Worm (Caenorhabditis elegans) whole organism, L2 larva: ENCODE results near the gene B0563.5.
A peak's percentile ranks its signal among the peaks of the same experiment; 100 is the strongest.

ENCODE experiments used
- C34F6.9 ChIP-seq: fragments of 150-350 bp; optimal IDR thresholded peaks from 2 replicates; lab custom pipeline; 2014; ENCODE audit warnings: missing biosample characterization, missing genetic modification characterization
- R02D3.7 ChIP-seq: fragments of 150-350 bp; optimal IDR thresholded peaks from 2 replicates; lab custom pipeline; 2014; ENCODE audit warnings: missing biosample characterization, missing genetic modification characterization
- Y55F3AM.14 ChIP-seq: fragments of 200-800 bp; sonication (Bioruptor generic); optimal IDR thresholded peaks from 2 replicates; lab custom pipeline; 2018; ENCODE audit warnings: mild to moderate bottlenecking, missing genetic modification characterization, missing compliant biosample characterization
- aly-2 ChIP-seq: fragments of 150-350 bp; optimal IDR thresholded peaks from 2 replicates; lab custom pipeline; 2014; ENCODE audit warnings: missing biosample characterization, missing genetic modification characterization
- ceh-16 ChIP-seq: fragments of 150-350 bp; optimal IDR thresholded peaks from 2 replicates; lab custom pipeline; 2014; ENCODE audit warnings: missing biosample characterization, missing genetic modification characterization
- ceh-82 ChIP-seq: fragments of 150-350 bp; optimal IDR thresholded peaks from 2 replicates; lab custom pipeline; 2014; ENCODE audit warnings: missing biosample characterization, missing genetic modification characterization
- crh-2 ChIP-seq: sonication (generic microtip); optimal IDR thresholded peaks from 2 replicates; lab custom pipeline; 2017; ENCODE audit warnings: missing biosample characterization, missing genetic modification characterization
- dmd-4 ChIP-seq: sonication (generic microtip); optimal IDR thresholded peaks from 2 replicates; lab custom pipeline; 2017; ENCODE audit warnings: missing biosample characterization, missing genetic modification characterization
- fos-1 ChIP-seq: fragments of 150-350 bp; optimal IDR thresholded peaks from 2 replicates; lab custom pipeline; 2014; ENCODE audit warnings: missing biosample characterization, missing genetic modification characterization
- gmeb-1 ChIP-seq: fragments of 150-350 bp; optimal IDR thresholded peaks from 2 replicates; lab custom pipeline; 2014; ENCODE audit warnings: missing biosample characterization, missing genetic modification characterization
- lin-11 ChIP-seq: fragments of 150-350 bp; sonication (generic microtip); optimal IDR thresholded peaks from 2 replicates; lab custom pipeline; 2014; ENCODE audit warnings: missing biosample characterization, missing genetic modification characterization, inconsistent platforms, mixed read lengths
- lin-13 ChIP-seq: fragments of 150-350 bp; optimal IDR thresholded peaks from 2 replicates; lab custom pipeline; 2014; ENCODE audit warnings: missing biosample characterization, missing genetic modification reagents, missing genetic modification characterization
- lin-39 ChIP-seq: fragments of 150-350 bp; optimal IDR thresholded peaks from 2 replicates; lab custom pipeline; 2014; ENCODE audit warnings: missing biosample characterization, missing genetic modification reagents, missing genetic modification characterization
- lsy-2 ChIP-seq, 2 experiments: fragments of 150-350 bp in 1 of 2; sonication (generic microtip) in 1 of 2; optimal IDR thresholded peaks; 2 replicates each; lab custom pipeline; 2014 to 2017; ENCODE audit warnings: missing biosample characterization in 2 of 2, missing genetic modification characterization in 2 of 2
- nhr-11 ChIP-seq: fragments of 150-350 bp; optimal IDR thresholded peaks from 2 replicates; lab custom pipeline; 2014; ENCODE audit warnings: missing biosample characterization, missing genetic modification characterization
- nhr-129 ChIP-seq: fragments of 150-350 bp; optimal IDR thresholded peaks from 2 replicates; lab custom pipeline; 2014; ENCODE audit warnings: missing biosample characterization, missing genetic modification characterization
- nhr-237 ChIP-seq: fragments of 150-350 bp; optimal IDR thresholded peaks from 2 replicates; lab custom pipeline; 2014; ENCODE audit warnings: missing biosample characterization, missing genetic modification characterization
- nhr-25 ChIP-seq: fragments of 150-350 bp; sonication (generic microtip); optimal IDR thresholded peaks from 3 replicates; lab custom pipeline; 2014; ENCODE audit warnings: missing biosample characterization, missing genetic modification characterization
- sem-4 ChIP-seq: fragments of 150-350 bp; optimal IDR thresholded peaks from 2 replicates; lab custom pipeline; 2014; ENCODE audit warnings: missing biosample characterization, missing genetic modification reagents, missing genetic modification characterization
- skn-1 ChIP-seq: sonication (generic microtip); optimal IDR thresholded peaks from 2 replicates; lab custom pipeline; 2017; ENCODE audit warnings: missing biosample characterization, missing genetic modification characterization
- sma-3 ChIP-seq: sonication (generic microtip); optimal IDR thresholded peaks from 2 replicates; lab custom pipeline; 2016; ENCODE audit warnings: missing genetic modification reagents, missing genetic modification characterization, missing compliant biosample characterization
- sma-9 ChIP-seq, 2 experiments: fragments of 150-350 bp in 1 of 2; sonication (generic microtip) in 1 of 2; optimal IDR thresholded peaks; 2 replicates each; lab custom pipeline; 2014 to 2016; ENCODE audit warnings: missing genetic modification characterization in 2 of 2, mild to moderate bottlenecking in 1 of 2, missing biosample characterization in 1 of 2, missing compliant biosample characterization in 1 of 2, missing genetic modification reagents in 1 of 2, moderate library complexity in 1 of 2
- unc-39 ChIP-seq: fragments of 150-350 bp; optimal IDR thresholded peaks from 2 replicates; lab custom pipeline; 2014; ENCODE audit warnings: missing biosample characterization, missing genetic modification characterization
- unc-55 ChIP-seq: fragments of 150-350 bp; sonication (generic microtip); optimal IDR thresholded peaks from 3 replicates; lab custom pipeline; 2014; ENCODE audit warnings: missing biosample characterization, missing genetic modification reagents, missing genetic modification characterization
- ztf-1 ChIP-seq: fragments of 200-800 bp; sonication (Bioruptor generic); conservative IDR thresholded peaks from 2 replicates; pipeline ENCODE4 v1.3.6; 2022; ENCODE audit warnings: missing genetic modification characterization, missing compliant biosample characterization
- ztf-11 ChIP-seq: sonication (generic microtip); optimal IDR thresholded peaks from 2 replicates; lab custom pipeline; 2017; ENCODE audit warnings: missing biosample characterization, missing genetic modification characterization
- ztf-4 ChIP-seq: fragments of 150-350 bp; optimal IDR thresholded peaks from 2 replicates; lab custom pipeline; 2014; ENCODE audit warnings: missing biosample characterization, missing genetic modification characterization

The B0563.5 gene

DNA sequence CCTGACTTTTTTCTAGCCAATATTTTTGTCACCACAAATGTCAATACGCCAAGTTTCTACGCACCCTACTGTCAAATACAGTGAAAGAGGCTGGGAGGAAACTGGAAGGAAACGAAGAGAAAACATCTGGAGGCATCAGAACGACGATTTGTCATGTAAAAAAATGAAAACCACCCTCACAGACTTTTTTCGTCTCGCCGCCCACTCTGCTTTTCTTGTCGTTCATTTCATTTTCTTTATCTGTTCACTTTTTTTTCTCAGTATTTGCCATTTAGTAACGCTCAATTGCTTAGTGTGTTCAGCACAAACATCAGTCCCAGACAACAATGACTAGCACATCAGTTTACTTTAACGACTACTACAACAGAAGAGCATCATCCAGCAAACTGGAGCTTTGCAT lies at the start of gene B0563.5:
Gene B0563.5, plus strand, starts transcription at position 301 of the 400 bp plus-strand sequence.
- no peak for TF ChIP-seq ceh-82 (tag; lab: Kevin White, UChicago)
- TF ChIP-seq ztf-4 (tag; lab: Kevin White, UChicago) = no peak
- no peak for TF ChIP-seq lin-11 (tag; lab: Kevin White, UChicago)
- no peak for TF ChIP-seq ceh-16
- no peak for TF ChIP-seq ztf-11 (tag; lab: Kevin White, UChicago)
- TF ChIP-seq lin-39 (tag; lab: Kevin White, UChicago) = no peak
- TF ChIP-seq ztf-1 = no peak
- no peak for TF ChIP-seq Y55F3AM.14 (GFP tag; lab: Kevin White, UChicago)

DNA sequence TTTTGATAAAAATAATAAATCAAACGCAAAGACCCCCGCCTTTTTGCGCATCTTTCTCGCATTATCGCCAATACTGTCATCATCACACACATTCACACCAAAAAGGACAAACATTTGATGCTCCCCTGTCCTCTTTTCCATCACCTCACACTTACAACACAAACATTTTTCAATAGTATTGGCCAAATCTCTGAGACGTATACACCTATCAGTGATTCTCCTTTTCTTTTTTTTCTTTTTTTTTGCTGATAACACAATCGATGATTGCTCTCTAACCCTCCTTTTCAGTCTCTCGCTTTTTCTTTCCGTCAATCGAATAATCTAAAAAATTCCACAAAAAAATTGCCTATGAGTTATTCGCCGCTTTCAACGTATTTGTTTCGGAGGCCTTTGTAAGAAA lies 49.1 kb upstream of the B0563.5 start:
- TF ChIP-seq crh-2 (peak; percentile 38), R02D3.7 (no peak), sma-3 (GFP tag; lab: Kevin White, UChicago) (no peak), skn-1 (tag; lab: Kevin White, UChicago) (no peak), fos-1 (peak; percentile 89), gmeb-1 (tag; lab: Kevin White, UChicago) (peak; percentile 2), sma-9 (GFP tag; optimal IDR thresholded peaks at IDR 0.05; lab: Kevin White, UChicago) (peak; percentile 3), sma-9 (tag; optimal IDR thresholded peaks at IDR 0.05; lab: Kevin White, UChicago) (no peak), ztf-11 (tag; lab: Kevin White, UChicago) (no peak)

DNA sequence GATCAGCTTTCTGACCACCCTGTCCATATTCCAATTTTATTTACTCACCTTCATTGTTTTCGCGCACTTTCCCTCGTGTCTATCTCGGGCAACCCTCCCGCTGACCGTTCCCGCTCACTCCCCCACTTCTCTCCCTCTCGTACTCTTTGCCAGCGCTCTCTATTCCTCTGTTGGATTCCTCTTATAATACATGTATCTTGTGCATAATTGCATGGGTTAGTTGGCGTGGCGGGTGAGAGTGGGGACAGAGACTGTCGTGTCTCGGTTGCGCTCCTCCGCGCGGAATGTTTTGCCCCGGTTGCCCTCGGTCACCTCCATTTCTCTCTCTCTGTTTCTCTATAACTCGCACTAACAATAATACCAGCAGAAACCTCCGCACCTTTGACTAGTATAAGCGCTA lies 43.8 kb upstream of the B0563.5 start:
- TF ChIP-seq C34F6.9 (tag; lab: Kevin White, UChicago) = no peak
- peak; percentile 16 for TF ChIP-seq ceh-16
- TF ChIP-seq fos-1 = no peak

DNA sequence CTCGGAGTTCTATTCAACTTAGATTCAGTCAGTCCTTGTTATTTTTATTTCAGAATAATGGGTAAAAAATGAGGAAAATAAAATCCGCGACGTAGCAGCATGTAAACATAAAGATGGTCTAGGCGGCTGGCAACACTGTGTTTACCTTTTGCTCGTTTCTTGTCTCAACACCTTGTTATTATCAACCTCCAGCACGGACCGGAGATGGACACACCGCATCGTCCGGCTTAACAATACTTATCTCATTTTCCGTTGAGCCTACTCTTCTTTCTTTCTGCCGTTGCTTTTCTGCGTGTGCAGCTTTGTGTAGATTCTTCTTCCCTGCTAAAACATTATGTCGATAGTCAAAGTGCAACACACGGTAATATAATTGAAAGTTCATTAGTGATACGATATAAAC lies 42.9 kb upstream of the B0563.5 start:
- TF ChIP-seq sem-4 (no peak), ceh-16 (no peak), Y55F3AM.14 (GFP tag; lab: Kevin White, UChicago) (no peak), nhr-11 (tag; lab: Kevin White, UChicago) (no peak), lsy-2 (tag; optimal IDR thresholded peaks at IDR 0.05; lab: Kevin White, UChicago) (no peak), nhr-25 (tag; lab: Kevin White, UChicago) (no peak), dmd-4 (tag; lab: Kevin White, UChicago) (no peak), unc-39 (no peak), sma-9 (GFP tag; optimal IDR thresholded peaks at IDR 0.05; lab: Kevin White, UChicago) (no peak), sma-9 (tag; optimal IDR thresholded peaks at IDR 0.05; lab: Kevin White, UChicago) (no peak), lin-11 (tag; lab: Kevin White, UChicago) (no peak), aly-2 (tag; lab: Kevin White, UChicago) (no peak), unc-55 (GFP tag; lab: Kevin White, UChicago) (no peak), lin-13 (GFP tag; lab: Kevin White, UChicago) (no peak)

DNA sequence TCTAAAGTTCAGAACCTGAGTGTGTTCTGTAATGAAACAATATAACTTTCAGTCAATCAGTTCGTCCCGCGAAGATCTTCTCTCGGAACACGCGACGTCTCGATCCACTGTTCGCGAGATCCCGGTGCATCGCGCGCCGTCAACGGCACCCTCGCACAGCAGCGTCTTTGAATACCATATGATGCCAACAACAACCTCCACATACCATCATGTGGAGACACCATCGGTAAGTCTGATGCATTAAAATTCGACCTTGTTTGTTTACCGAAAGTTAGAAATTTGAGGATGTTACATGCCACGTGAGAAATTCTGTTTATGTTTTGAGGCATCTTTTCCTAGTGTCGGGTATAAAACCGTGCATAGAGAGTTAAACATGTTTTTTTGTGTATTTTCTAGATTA lies 42.4 kb upstream of the B0563.5 start:
- TF ChIP-seq nhr-11 (tag; lab: Kevin White, UChicago) (no peak), nhr-129 (tag; lab: Kevin White, UChicago) (peak; percentile 60)

DNA sequence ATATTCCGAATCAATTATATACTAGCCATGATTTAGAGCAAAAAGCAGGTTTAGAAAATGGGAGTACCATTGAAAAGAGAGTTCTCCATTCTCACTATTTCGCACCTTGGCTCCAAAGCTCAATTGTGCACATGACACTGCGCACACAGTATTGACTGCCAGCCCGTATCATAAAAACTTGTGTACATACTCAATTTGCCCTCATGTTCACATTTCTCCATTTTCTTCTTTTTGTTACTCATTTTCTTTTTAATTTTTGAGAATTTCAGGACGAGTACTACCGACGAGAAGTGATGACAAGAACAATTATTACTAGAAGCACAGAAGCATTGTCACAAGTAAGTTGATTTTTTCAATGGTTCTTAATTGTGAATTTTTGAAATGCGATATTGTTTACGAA lies 41.5 kb upstream of the B0563.5 start:
- TF ChIP-seq unc-55 (GFP tag; lab: Kevin White, UChicago) (no peak), nhr-129 (tag; lab: Kevin White, UChicago) (peak; percentile 17), lin-11 (tag; lab: Kevin White, UChicago) (no peak)

DNA sequence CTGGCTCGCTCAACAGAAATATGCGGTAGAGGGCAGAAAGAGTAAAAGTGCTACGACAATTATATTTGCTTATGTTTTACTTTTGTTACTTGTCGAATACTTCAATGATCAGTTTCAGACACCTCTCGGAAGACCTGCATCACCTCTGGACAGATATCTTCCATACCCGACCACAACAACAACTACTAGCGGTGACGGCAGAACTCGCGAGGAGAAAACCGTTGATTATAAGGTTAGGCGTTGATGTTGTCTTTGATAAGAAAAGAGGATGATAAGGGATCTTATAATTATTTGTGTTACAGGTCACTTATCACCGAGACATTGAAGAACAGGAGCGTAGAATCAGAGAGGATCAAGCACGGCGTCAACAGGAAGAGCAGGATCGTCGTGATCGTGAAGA lies 40.9 kb upstream of the B0563.5 start:
- TF ChIP-seq Y55F3AM.14 (GFP tag; lab: Kevin White, UChicago) (no peak), fos-1 (peak; percentile 7), ztf-11 (tag; lab: Kevin White, UChicago) (no peak)

DNA sequence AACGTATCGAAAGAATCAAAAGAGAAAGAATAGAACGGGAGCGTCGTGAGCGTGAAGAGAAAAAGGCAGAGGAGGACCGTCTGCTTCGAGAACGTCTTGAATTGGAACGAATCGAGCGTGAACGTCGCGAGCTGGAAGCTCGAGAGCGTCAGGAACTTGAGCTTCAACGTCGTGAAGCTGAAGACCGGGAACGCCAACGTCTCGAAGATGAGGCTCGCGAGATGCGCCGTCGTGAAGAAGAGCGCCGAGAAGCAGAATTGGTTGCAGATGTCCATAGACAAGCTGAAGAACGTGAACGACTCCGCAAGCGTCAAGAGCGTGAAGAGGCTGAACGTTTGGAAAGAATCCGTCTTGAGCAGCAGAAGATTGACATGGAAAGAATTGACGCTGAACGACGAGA lies 40.1 kb upstream of the B0563.5 start:
- no peak for TF ChIP-seq gmeb-1 (tag; lab: Kevin White, UChicago)
- TF ChIP-seq nhr-237 (tag; lab: Kevin White, UChicago) = no peak
- no peak for TF ChIP-seq sma-3 (GFP tag; lab: Kevin White, UChicago)
- TF ChIP-seq unc-39 = no peak
